Fruit fly (Drosophila melanogaster) whole organism, wandering third instar larva: ENCODE measurements around the gene tfc.
A peak's percentile ranks its signal among the peaks of the same experiment; 100 is the strongest.
"Not testable (repeated sequence)": the region's sequence is repeated elsewhere in the genome, so short reads cannot be mapped to it uniquely, and the experiment has no call there.

Experiments
- Abd-B ChIP-seq: fragments of >200 bp; optimal IDR thresholded peaks from 2 replicates; lab custom pipeline; 2017; ENCODE audit warnings: missing biosample characterization, missing genetic modification characterization
- CG32264 ChIP-seq: fragments of 200-800 bp; sonication (Bioruptor generic); optimal IDR thresholded peaks from 2 replicates; lab custom pipeline; 2016; ENCODE audit warnings: missing biosample characterization, missing genetic modification characterization
- CG9705 ChIP-seq: fragments of 200-800 bp; sonication (Bioruptor generic); optimal IDR thresholded peaks from 2 replicates; lab custom pipeline; 2018; ENCODE audit warnings: missing biosample characterization, mild to moderate bottlenecking, missing genetic modification characterization
- CrebA ChIP-seq: fragments of 200-800 bp; sonication (Bioruptor generic); optimal IDR thresholded peaks from 2 replicates; lab custom pipeline; 2016; ENCODE audit warnings: missing biosample characterization, mild to moderate bottlenecking, missing genetic modification characterization, borderline replicate concordance
- Dif ChIP-seq: fragments of 200-275, 200-300 bp; sonication (Bioruptor generic); optimal IDR thresholded peaks from 2 replicates; lab custom pipeline; 2018; ENCODE audit warnings: missing biosample characterization, missing genetic modification characterization; ENCODE audit not compliant: partially characterized antibody
- GATAd ChIP-seq: sonication (Bioruptor generic); optimal IDR thresholded peaks from 2 replicates; lab custom pipeline; 2016; ENCODE audit warnings: missing biosample characterization, missing genetic modification characterization
- HLH106 ChIP-seq: fragments of 200-800 bp; optimal IDR thresholded peaks from 3 replicates; lab custom pipeline; 2019; ENCODE audit warnings: missing biosample characterization, mild to moderate bottlenecking, missing genetic modification characterization, moderate library complexity
- Hnf4 ChIP-seq: fragments of 200-800 bp; sonication (Bioruptor generic); optimal IDR thresholded peaks from 2 replicates; lab custom pipeline; 2016; ENCODE audit warnings: missing biosample characterization, mild to moderate bottlenecking, missing genetic modification characterization
- Hr83 ChIP-seq: fragments of 200-300 bp; sonication (Bioruptor generic); optimal IDR thresholded peaks from 2 replicates; lab custom pipeline; 2016; ENCODE audit warnings: missing biosample characterization, mild to moderate bottlenecking, missing genetic modification characterization, moderate library complexity; ENCODE audit not compliant: poor library complexity, severe bottlenecking
- Jra ChIP-seq: sonication (Bioruptor generic); optimal IDR thresholded peaks from 2 replicates; lab custom pipeline; 2016; ENCODE audit warnings: missing biosample characterization, missing genetic modification characterization
- Mio ChIP-seq: sonication (Bioruptor generic); optimal IDR thresholded peaks from 2 replicates; lab custom pipeline; 2016; ENCODE audit warnings: missing biosample characterization, missing genetic modification characterization
- Myc ChIP-seq: fragments of >200 bp; optimal IDR thresholded peaks from 2 replicates; lab custom pipeline; 2017
- Rel ChIP-seq, 2 experiments: fragments of 200-800 bp; sonication (Bioruptor generic) in 1 of 2; optimal IDR thresholded peaks; 2 replicates in 1 of 2; 3 replicates in 1 of 2; lab custom pipeline; 2016 to 2019; ENCODE audit warnings: mild to moderate bottlenecking in 2 of 2, missing biosample characterization in 2 of 2, missing genetic modification characterization in 2 of 2, moderate library complexity in 1 of 2
- Sp1 ChIP-seq: fragments of 200-800 bp; sonication (Bioruptor generic); optimal IDR thresholded peaks from 3 replicates; lab custom pipeline; 2019; ENCODE audit warnings: missing biosample characterization, mild to moderate bottlenecking, missing genetic modification characterization, moderate library complexity
- Vsx2 ChIP-seq: fragments of 200-300, 225-300 bp; sonication (Bioruptor generic); optimal IDR thresholded peaks from 2 replicates; lab custom pipeline; 2018; ENCODE audit warnings: missing biosample characterization, missing genetic modification characterization; ENCODE audit not compliant: partially characterized antibody
- dmrt93B ChIP-seq: fragments of 200-800 bp; sonication (Bioruptor generic); optimal IDR thresholded peaks from 2 replicates; lab custom pipeline; 2018; ENCODE audit warnings: missing biosample characterization, mild to moderate bottlenecking, missing genetic modification characterization
- dsf ChIP-seq: sonication (Bioruptor generic); optimal IDR thresholded peaks from 2 replicates; lab custom pipeline; 2016; ENCODE audit warnings: missing biosample characterization, missing genetic modification characterization, borderline replicate concordance
- ey ChIP-seq: fragments of 200-800 bp; sonication (Bioruptor generic); optimal IDR thresholded peaks from 2 replicates; lab custom pipeline; 2016; ENCODE audit warnings: missing biosample characterization, missing genetic modification characterization
- foxo ChIP-seq, 2 experiments: fragments of 200-800 bp; sonication (Bioruptor generic); optimal IDR thresholded peaks; 2 replicates in 1 of 2; 3 replicates in 1 of 2; lab custom pipeline; 2016 to 2017; ENCODE audit warnings: missing biosample characterization in 2 of 2, missing genetic modification characterization in 2 of 2
- fru ChIP-seq: fragments of 200-800 bp; sonication (Bioruptor generic); optimal IDR thresholded peaks from 3 replicates; lab custom pipeline; 2016; ENCODE audit warnings: missing biosample characterization, mild to moderate bottlenecking, missing genetic modification characterization
- h ChIP-seq: fragments of 200-800 bp; sonication (Bioruptor generic); optimal IDR thresholded peaks from 3 replicates; lab custom pipeline; 2016; ENCODE audit warnings: missing biosample characterization, mild to moderate bottlenecking, missing genetic modification characterization
- jim ChIP-seq: fragments of 175-275, 200-325 bp; sonication (Bioruptor generic); optimal IDR thresholded peaks from 2 replicates; lab custom pipeline; 2016; ENCODE audit warnings: missing biosample characterization, mild to moderate bottlenecking, missing genetic modification characterization
- lola ChIP-seq: fragments of >200 bp; optimal IDR thresholded peaks from 2 replicates; lab custom pipeline; 2017; ENCODE audit warnings: missing biosample characterization, missing genetic modification characterization
- psq ChIP-seq: fragments of 200-800 bp; sonication (Bioruptor generic); optimal IDR thresholded peaks from 3 replicates; lab custom pipeline; 2017; ENCODE audit warnings: missing biosample characterization, mild to moderate bottlenecking, missing genetic modification characterization, moderate library complexity
- rgr ChIP-seq: fragments of 200-800 bp; sonication (Bioruptor generic); optimal IDR thresholded peaks from 3 replicates; lab custom pipeline; 2016; ENCODE audit warnings: missing biosample characterization, mild to moderate bottlenecking, missing genetic modification characterization
- sage ChIP-seq: fragments of 200-800 bp; sonication (Bioruptor generic); optimal IDR thresholded peaks from 2 replicates; lab custom pipeline; 2016; ENCODE audit warnings: missing biosample characterization, mild to moderate bottlenecking, missing genetic modification characterization
- sv ChIP-seq: fragments of 200-800 bp; sonication (Bioruptor generic); optimal IDR thresholded peaks from 3 replicates; lab custom pipeline; 2016; ENCODE audit warnings: missing biosample characterization, missing genetic modification characterization
- tai ChIP-seq: sonication (Bioruptor generic); optimal IDR thresholded peaks from 2 replicates; lab custom pipeline; 2016; ENCODE audit warnings: missing biosample characterization, missing genetic modification characterization
- usp ChIP-seq: fragments of >200 bp; optimal IDR thresholded peaks from 2 replicates; lab custom pipeline; 2017; ENCODE audit warnings: missing biosample characterization, missing genetic modification characterization
- woc ChIP-seq: sonication (Bioruptor generic); optimal IDR thresholded peaks from 2 replicates; lab custom pipeline; 2016; ENCODE audit warnings: missing biosample characterization, mild to moderate bottlenecking, missing genetic modification characterization

tfc gene

DNA sequence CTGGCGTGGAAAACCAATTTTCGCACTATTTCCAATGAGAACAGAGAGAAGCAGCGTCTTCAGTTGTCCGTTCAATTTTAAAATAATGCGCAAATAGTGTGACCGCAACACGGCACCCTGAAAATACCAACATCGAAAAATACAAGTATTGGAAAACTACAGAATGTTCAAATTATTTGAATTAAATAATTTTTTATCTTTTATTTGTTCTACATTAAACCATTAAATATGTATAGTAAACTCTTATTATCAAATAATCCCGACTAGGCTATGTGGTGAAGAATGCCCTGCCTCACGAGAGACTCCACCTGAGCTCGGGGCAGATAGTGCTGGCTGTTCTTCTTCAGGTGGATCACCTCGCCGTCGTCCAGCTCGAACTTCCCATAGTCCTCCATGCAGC is 10.4 kb upstream of the tfc start, which contains the start of gene Klp61F:
Klp61F (minus strand) TSS at position 101 of the 400 bp plus-strand sequence.
- not testable (repeated sequence) for TF ChIP-seq h, Mio, Hr83 (GFP tag; lab: Kevin White, UChicago)

DNA sequence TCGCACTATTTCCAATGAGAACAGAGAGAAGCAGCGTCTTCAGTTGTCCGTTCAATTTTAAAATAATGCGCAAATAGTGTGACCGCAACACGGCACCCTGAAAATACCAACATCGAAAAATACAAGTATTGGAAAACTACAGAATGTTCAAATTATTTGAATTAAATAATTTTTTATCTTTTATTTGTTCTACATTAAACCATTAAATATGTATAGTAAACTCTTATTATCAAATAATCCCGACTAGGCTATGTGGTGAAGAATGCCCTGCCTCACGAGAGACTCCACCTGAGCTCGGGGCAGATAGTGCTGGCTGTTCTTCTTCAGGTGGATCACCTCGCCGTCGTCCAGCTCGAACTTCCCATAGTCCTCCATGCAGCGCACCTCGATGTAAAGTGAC is 9.4 kb upstream of the tfc start, which contains the start of gene CG32318:
CG32318 (minus strand) TSS at position 101 of the 400 bp plus-strand sequence.
- TF ChIP-seq foxo (GFP tag; optimal IDR thresholded peaks at IDR 0.05; lab: Kevin White, UChicago); Jra (GFP tag; lab: Kevin White, UChicago); jim: not testable (repeated sequence)

DNA sequence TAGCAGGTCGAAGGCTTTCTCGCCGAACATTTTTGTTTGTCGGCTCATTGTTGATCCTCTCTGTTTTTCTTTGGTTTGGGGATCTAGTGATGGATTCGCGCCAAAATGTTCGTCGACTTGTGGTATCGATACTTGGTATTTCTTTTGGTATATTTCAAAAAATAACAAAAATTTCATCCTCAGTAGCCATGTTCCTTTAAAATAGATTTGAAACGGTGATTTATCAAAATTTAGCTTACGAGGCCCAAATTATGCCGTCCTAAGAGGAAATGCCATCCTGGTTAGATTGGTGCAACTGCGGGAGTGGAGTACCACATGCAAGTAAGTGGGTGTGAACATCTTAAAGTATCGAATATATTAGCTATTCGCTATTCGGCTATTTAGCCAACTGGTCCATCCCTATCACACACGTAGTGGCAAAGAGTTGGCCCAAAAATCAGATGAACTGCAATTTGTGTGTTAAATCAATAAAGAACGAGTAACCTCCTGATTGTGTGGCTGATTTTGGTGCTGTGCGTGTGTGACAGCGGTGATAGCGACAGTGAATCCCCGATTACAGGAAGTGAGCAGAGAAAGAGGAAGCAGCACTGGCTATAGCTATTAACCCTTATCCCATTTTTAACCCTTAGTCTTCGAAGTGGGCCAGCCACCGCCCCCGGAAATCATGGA is 8.5 kb upstream of the tfc start, which contains the start of the genes Psf1 and Sac1:
Psf1 (minus strand) TSS at position 51 of the 669 bp plus-strand sequence.
Sac1 (plus strand) TSS at position 191 of the 669 bp plus-strand sequence.
- TF ChIP-seq GATAd (GFP tag; lab: Kevin White, UChicago) (no peak), Rel (GFP tag; optimal IDR thresholded peaks at IDR 0.05; lab: Kevin White, UChicago) (no peak), Rel (tag; optimal IDR thresholded peaks at IDR 0.05; lab: Kevin White, UChicago) (peak; percentile 73), sage (GFP tag; lab: Kevin White, UChicago) (no peak), Vsx2 (GFP tag; lab: Kevin White, UChicago) (no peak), Myc (lab: Kevin White, UChicago) (peak; percentile 53), Sp1 (peak; percentile 30), dmrt93B (GFP tag; lab: Kevin White, UChicago) (peak; percentile 19), CG9705 (GFP tag; lab: Kevin White, UChicago) (no peak), fru (peak; percentile 8), foxo (GFP tag; optimal IDR thresholded peaks at IDR 0.05; lab: Kevin White, UChicago) (peak in 1 of 2 experiments; percentile 50), dsf (GFP tag; lab: Kevin White, UChicago) (no peak), rgr (GFP tag; lab: Kevin White, UChicago) (peak; percentile 44), usp (GFP tag; lab: Kevin White, UChicago) (no peak), woc (peak; percentile 60), psq (GFP tag; lab: Kevin White, UChicago) (peak; percentile 38), HLH106 (peak; percentile 55), ey (GFP tag; lab: Kevin White, UChicago) (peak; percentile 41), sv (GFP tag; lab: Kevin White, UChicago) (peak; percentile 37), h (GFP tag; lab: Kevin White, UChicago) (peak; percentile 5)

DNA sequence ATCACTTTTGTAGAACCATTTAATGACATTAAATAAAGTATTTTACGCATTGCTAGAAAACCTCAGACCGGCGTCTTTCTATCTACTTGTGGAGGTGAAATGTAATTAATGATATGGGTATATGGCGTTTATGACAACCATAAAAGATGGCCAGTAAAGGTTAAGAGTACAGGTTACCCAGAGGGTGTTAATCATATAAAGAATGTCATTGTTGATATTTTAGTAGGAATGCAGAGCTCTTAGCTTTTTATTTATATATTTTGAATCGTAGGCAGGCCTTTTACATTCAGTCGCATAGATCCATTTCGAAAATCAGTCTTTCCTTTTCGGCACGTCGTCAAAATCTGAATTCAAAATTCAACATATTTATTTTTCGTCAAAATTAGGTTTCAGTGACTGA is 5.9 kb upstream of the tfc start, which contains the start of gene Bfc:
Bfc (plus strand) TSS at position 301 of the 400 bp plus-strand sequence.
- TF ChIP-seq foxo (GFP tag; optimal IDR thresholded peaks at IDR 0.05; lab: Kevin White, UChicago) (no peak), tai (GFP tag; lab: Kevin White, UChicago) (no peak), Rel (GFP tag; optimal IDR thresholded peaks at IDR 0.05; lab: Kevin White, UChicago) (no peak), Rel (tag; optimal IDR thresholded peaks at IDR 0.05; lab: Kevin White, UChicago) (no peak), lola (GFP tag; lab: Kevin White, UChicago) (no peak), CrebA (GFP tag; lab: Kevin White, UChicago) (no peak), GATAd (GFP tag; lab: Kevin White, UChicago) (no peak), Hnf4 (GFP tag; lab: Kevin White, UChicago) (no peak), Dif (no peak), CG32264 (GFP tag; lab: Kevin White, UChicago) (no peak), h (GFP tag; lab: Kevin White, UChicago) (no peak), usp (GFP tag; lab: Kevin White, UChicago) (no peak), sv (GFP tag; lab: Kevin White, UChicago) (no peak), dmrt93B (GFP tag; lab: Kevin White, UChicago) (no peak), woc (no peak), Abd-B (GFP tag; lab: Kevin White, UChicago) (no peak), Mio (GFP tag; lab: Kevin White, UChicago) (no peak)
